Fruit fly (Drosophila melanogaster) whole organism, embryonic: ENCODE results near the gene CG17118.

ENCODE experiments used
- Atf6 ChIP-seq: fragments of 200-800 bp; sonication (Bioruptor generic); IDR thresholded peaks from 2 replicates; pipeline ENCODE4 v1.3.6; 2022; ENCODE audit warnings: missing biosample characterization, missing genetic modification characterization
- BEAF-32 ChIP-seq: fragments of 200-800 bp; sonication (Bioruptor generic); optimal IDR thresholded peaks from 3 replicates; lab custom pipeline; 2017; ENCODE audit warnings: missing biosample characterization, missing genetic modification characterization, mild to moderate bottlenecking, moderate library complexity, missing genetic modification reagents
- C15 ChIP-seq: fragments of 200-800 bp; sonication (Bioruptor generic); IDR thresholded peaks from 3 replicates; pipeline ENCODE4 v1.3.6; 2022; ENCODE audit warnings: missing biosample characterization, missing genetic modification characterization
- CG10366 ChIP-seq: fragments of 200-800 bp; sonication (Bioruptor generic); IDR thresholded peaks from 2 replicates; pipeline ENCODE4 v1.3.6; 2022; ENCODE audit warnings: missing biosample characterization, missing genetic modification characterization
- CG11093 ChIP-seq: fragments of 200-800 bp; sonication (Bioruptor generic); IDR thresholded peaks from 3 replicates; pipeline ENCODE4 v1.3.6; 2022; ENCODE audit warnings: missing biosample characterization, missing genetic modification characterization
- CG11398 ChIP-seq: fragments of 200-800 bp; sonication (Bioruptor generic); optimal IDR thresholded peaks from 2 replicates; lab custom pipeline; 2016; ENCODE audit warnings: missing biosample characterization, missing genetic modification characterization
- CG14965 ChIP-seq: fragments of 200-800 bp; sonication (Bioruptor generic); optimal IDR thresholded peaks from 2 replicates; lab custom pipeline; 2016; ENCODE audit warnings: missing biosample characterization, missing genetic modification characterization, borderline replicate concordance
- CG18262 ChIP-seq: fragments of 200-800 bp; optimal IDR thresholded peaks from 3 replicates; lab custom pipeline; 2019; ENCODE audit warnings: missing biosample characterization, mild to moderate bottlenecking, missing genetic modification characterization, moderate library complexity
- CG1832 ChIP-seq: fragments of 200-800 bp; sonication (Bioruptor generic); optimal IDR thresholded peaks from 2 replicates; lab custom pipeline; 2017; ENCODE audit warnings: missing biosample characterization, mild to moderate bottlenecking, missing genetic modification characterization, inconsistent platforms
- CG18476 ChIP-seq: fragments of 200-800 bp; sonication (Bioruptor generic); optimal IDR thresholded peaks from 2 replicates; lab custom pipeline; 2016; ENCODE audit warnings: missing biosample characterization, mild to moderate bottlenecking, missing genetic modification characterization
- CG2129 ChIP-seq: fragments of 200-800 bp; sonication (Bioruptor generic); IDR thresholded peaks from 2 replicates; pipeline ENCODE4 v1.3.6; 2022; ENCODE audit warnings: missing biosample characterization, missing genetic modification characterization; ENCODE audit not compliant: partially characterized antibody
- CG32772 ChIP-seq: fragments of 200-800 bp; sonication (Bioruptor generic); IDR thresholded peaks from 2 replicates; pipeline ENCODE4 v1.3.6; 2022; ENCODE audit warnings: missing biosample characterization, missing genetic modification characterization
- CG4820 ChIP-seq: fragments of 200-800 bp; sonication (Bioruptor generic); optimal IDR thresholded peaks from 3 replicates; lab custom pipeline; 2016; ENCODE audit warnings: missing biosample characterization, missing genetic modification characterization
- CG7271 ChIP-seq: fragments of 200-800 bp; sonication (Bioruptor generic); optimal IDR thresholded peaks from 2 replicates; lab custom pipeline; 2018; ENCODE audit warnings: missing biosample characterization, mild to moderate bottlenecking, missing genetic modification characterization, moderate library complexity
- CoRest ChIP-seq: fragments of 200-800 bp; sonication (Bioruptor generic); optimal IDR thresholded peaks from 3 replicates; lab custom pipeline; 2018; ENCODE audit warnings: missing biosample characterization, mild to moderate bottlenecking, missing genetic modification characterization, moderate library complexity
- CrebB ChIP-seq: fragments of 200-800 bp; sonication (Bioruptor generic); optimal IDR thresholded peaks from 3 replicates; lab custom pipeline; 2018; ENCODE audit warnings: missing biosample characterization, mild to moderate bottlenecking, missing genetic modification characterization
- Dek ChIP-seq: fragments of 200-800 bp; sonication (Bioruptor generic); optimal IDR thresholded peaks from 3 replicates; lab custom pipeline; 2019; ENCODE audit warnings: missing biosample characterization, mild to moderate bottlenecking, missing genetic modification characterization, moderate library complexity
- Dip3 ChIP-seq: fragments of 200-800 bp; sonication (Bioruptor generic); optimal IDR thresholded peaks from 3 replicates; lab custom pipeline; 2016; ENCODE audit warnings: missing biosample characterization, missing genetic modification characterization
- E2f2 ChIP-seq: fragments of 200-800 bp; sonication (Bioruptor generic); IDR thresholded peaks from 2 replicates; pipeline ENCODE4 v1.3.6; 2022; ENCODE audit warnings: missing biosample characterization, missing genetic modification characterization
- Eip74EF ChIP-seq, 2 experiments: fragments of 200-800 bp in 1 of 2; fragments of >200 bp in 1 of 2; sonication (Bioruptor generic) in 1 of 2; optimal IDR thresholded peaks; 2 replicates each; lab custom pipeline; 2017 to 2019; ENCODE audit warnings: missing biosample characterization in 2 of 2, missing genetic modification characterization in 2 of 2, mild to moderate bottlenecking in 1 of 2, moderate library complexity in 1 of 2
- Hr3 ChIP-seq: fragments of 200-800 bp; sonication (Bioruptor generic); optimal IDR thresholded peaks from 3 replicates; lab custom pipeline; 2016; ENCODE audit warnings: missing biosample characterization, missing genetic modification characterization
- Hr39 ChIP-seq: fragments of >200 bp; optimal IDR thresholded peaks from 2 replicates; lab custom pipeline; 2017
- Meics ChIP-seq: fragments of 200-800 bp; sonication (Bioruptor generic); optimal IDR thresholded peaks from 2 replicates; lab custom pipeline; 2017; ENCODE audit warnings: missing biosample characterization, mild to moderate bottlenecking, missing genetic modification characterization
- Mes4 ChIP-seq: fragments of 200-800 bp; sonication (Bioruptor generic); optimal IDR thresholded peaks from 2 replicates; lab custom pipeline; 2016; ENCODE audit warnings: missing biosample characterization, missing genetic modification characterization
- Myb ChIP-seq: fragments of 200-800 bp; sonication (Bioruptor generic); optimal IDR thresholded peaks from 2 replicates; lab custom pipeline; 2016; ENCODE audit warnings: missing biosample characterization, missing genetic modification characterization
- amos ChIP-seq: fragments of 200-800 bp; sonication (Bioruptor generic); IDR thresholded peaks from 2 replicates; pipeline ENCODE4 v1.3.6; 2022; ENCODE audit warnings: missing biosample characterization, missing genetic modification characterization; ENCODE audit not compliant: partially characterized antibody
- ara ChIP-seq: fragments of 200-800 bp; sonication (Bioruptor generic); IDR thresholded peaks from 2 replicates; pipeline ENCODE4 v1.3.6; 2022; ENCODE audit warnings: missing biosample characterization, missing genetic modification characterization
- btn ChIP-seq: fragments of 200-800 bp; sonication (Bioruptor generic); optimal IDR thresholded peaks from 2 replicates; lab custom pipeline; 2016; ENCODE audit warnings: missing biosample characterization, missing genetic modification characterization
- gsb ChIP-seq: fragments of 200-800 bp; sonication (Bioruptor generic); IDR thresholded peaks from 2 replicates; pipeline ENCODE4 v1.3.6; 2022; ENCODE audit warnings: missing biosample characterization, missing genetic modification characterization
- hbn ChIP-seq: fragments of 200-800 bp; sonication (Bioruptor generic); IDR thresholded peaks from 2 replicates; pipeline ENCODE4 v1.3.6; 2022; ENCODE audit warnings: missing biosample characterization, missing genetic modification characterization; ENCODE audit not compliant: partially characterized antibody
- jigr1 ChIP-seq: fragments of 200-800 bp; sonication (Bioruptor generic); IDR thresholded peaks from 3 replicates; pipeline ENCODE4 v1.3.6; 2022; ENCODE audit warnings: missing biosample characterization, missing genetic modification characterization
- klu ChIP-seq: fragments of 200-800 bp; sonication (Bioruptor generic); IDR thresholded peaks from 2 replicates; pipeline ENCODE4 v1.3.6; 2022; ENCODE audit warnings: missing biosample characterization, missing genetic modification characterization
- nom ChIP-seq: fragments of 200-800 bp; sonication (Bioruptor generic); optimal IDR thresholded peaks from 2 replicates; lab custom pipeline; 2017; ENCODE audit warnings: missing biosample characterization, missing genetic modification characterization, mild to moderate bottlenecking, moderate library complexity, missing genetic modification reagents
- salm ChIP-seq: fragments of 200-800 bp; sonication (Bioruptor generic); optimal IDR thresholded peaks from 2 replicates; lab custom pipeline; 2018; ENCODE audit warnings: missing biosample characterization, mild to moderate bottlenecking, missing genetic modification characterization
- slp2 ChIP-seq: fragments of 200-800 bp; sonication (Bioruptor generic); optimal IDR thresholded peaks from 2 replicates; lab custom pipeline; 2016; ENCODE audit warnings: missing biosample characterization, missing genetic modification characterization
- sr ChIP-seq: fragments of 200-800 bp; sonication (Bioruptor generic); IDR thresholded peaks from 3 replicates; pipeline ENCODE4 v1.3.6; 2022; ENCODE audit warnings: missing biosample characterization, missing genetic modification characterization
- wor ChIP-seq: fragments of 200-800 bp; sonication (Bioruptor generic); IDR thresholded peaks from 2 replicates; pipeline ENCODE4 v1.3.6; 2022; ENCODE audit warnings: missing biosample characterization, missing genetic modification characterization

CG17118 gene

DNA sequence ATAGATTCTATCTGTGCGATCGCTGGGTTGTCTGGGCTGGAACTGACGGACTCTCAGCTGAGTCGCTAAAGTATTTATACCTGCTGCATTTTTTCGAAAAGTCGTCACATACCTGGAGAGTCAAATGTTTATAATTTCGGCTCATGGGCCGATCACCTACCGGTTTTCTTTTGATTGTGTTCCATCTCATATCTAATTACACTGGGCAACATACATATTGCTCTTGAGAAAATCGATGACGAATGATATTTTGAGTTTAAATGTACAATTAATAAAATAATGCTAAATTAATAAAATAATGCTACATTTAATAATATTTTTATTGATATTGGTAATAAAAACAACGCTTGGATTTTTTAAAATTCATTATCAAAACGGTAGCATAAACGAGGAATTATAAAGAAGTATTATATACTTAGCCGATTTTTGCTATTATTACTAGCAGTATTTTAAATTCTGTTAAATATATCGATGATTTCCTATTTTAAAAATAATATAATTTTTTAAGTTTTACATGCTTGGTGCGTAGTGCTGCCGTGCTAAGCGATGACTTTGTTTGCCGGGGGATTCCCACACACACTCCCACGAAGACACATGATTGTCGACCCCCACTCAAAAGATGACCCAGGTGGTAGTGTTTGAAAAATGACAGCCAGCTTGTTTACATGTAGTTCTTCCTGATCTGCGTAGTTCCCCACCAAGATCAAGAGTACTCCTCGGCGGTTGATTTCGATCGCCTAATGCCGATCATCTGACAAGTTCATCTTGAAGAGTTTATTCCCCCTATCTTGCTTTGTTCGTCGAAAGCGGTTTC is 40.6 kb upstream of the CG17118 start, which contains the start of gene CG7294 (continued):
- TF ChIP-seq amos (GFP tag; lab: Robert Waterston, UW): no peak
- TF ChIP-seq BEAF-32: no peak
- no peak for TF ChIP-seq CG10366 (GFP tag; lab: Robert Waterston, UW)
- no peak for TF ChIP-seq CG7271 (tag; lab: Kevin White, UChicago)
- TF ChIP-seq Meics (GFP tag; lab: Kevin White, UChicago): peak; percentile 23
- no peak for TF ChIP-seq salm (tag; lab: Kevin White, UChicago)
- TF ChIP-seq Dek (tag; lab: Kevin White, UChicago): peak; percentile 10
- TF ChIP-seq CG11093 (GFP tag; lab: Robert Waterston, UW): no peak
- no peak for TF ChIP-seq wor (GFP tag; lab: Robert Waterston, UW)
- no peak for TF ChIP-seq CG11398 (GFP tag; lab: Kevin White, UChicago)
- no peak for TF ChIP-seq CG32772
- peak; percentile 35 for TF ChIP-seq CoRest (tag; lab: Kevin White, UChicago)
- TF ChIP-seq gsb: no peak
- TF ChIP-seq Hr3: no peak
- no peak for TF ChIP-seq CrebB (tag; lab: Kevin White, UChicago)
- no peak for TF ChIP-seq Mes4 (GFP tag; lab: Kevin White, UChicago)

dm6 chr2L:10693018-10693417 is 37.0 kb upstream of the CG17118 start:
- TF ChIP-seq CG4820 (GFP tag; lab: Kevin White, UChicago) (no peak), CG14965 (GFP tag; lab: Kevin White, UChicago) (no peak), Hr39 (peak; percentile 74), CG18262 (tag; lab: Kevin White, UChicago) (no peak)

dm6 chr2L:10694053-10694618 is 35.9 kb upstream of the CG17118 start, which contains the start of gene CG17108:
Gene CG17108, minus strand, starts transcription at chr2L:10694103.
- TF ChIP-seq Atf6 (GFP tag; lab: Robert Waterston, UW) (no peak), nom (GFP tag; lab: Kevin White, UChicago) (no peak), CG18476 (GFP tag; lab: Kevin White, UChicago) (no peak), CG2129 (no peak), Myb (GFP tag; lab: Kevin White, UChicago) (no peak), sr (GFP tag; lab: Robert Waterston, UW) (no peak), CG11398 (GFP tag; lab: Kevin White, UChicago) (no peak), Eip74EF (GFP tag; optimal IDR thresholded peaks at IDR 0.05; lab: Kevin White, UChicago) (no peak), C15 (GFP tag; lab: Robert Waterston, UW) (no peak), E2f2 (GFP tag; lab: Robert Waterston, UW) (no peak), ara (GFP tag; lab: Robert Waterston, UW) (no peak), klu (GFP tag; lab: Robert Waterston, UW) (no peak), CG1832 (GFP tag; lab: Kevin White, UChicago) (no peak), CrebB (tag; lab: Kevin White, UChicago) (no peak), jigr1 (no peak), slp2 (no peak), btn (GFP tag; lab: Kevin White, UChicago) (no peak), Dip3 (GFP tag; lab: Kevin White, UChicago) (no peak), hbn (GFP tag; lab: Robert Waterston, UW) (no peak)
